Fruit fly (Drosophila melanogaster) whole organism, prepupa: Measurements from ENCODE around the gene CCAP.

Experiments used
- Gug ChIP-seq: fragments of 200-800 bp; sonication (Bioruptor generic); IDR thresholded peaks from 2 replicates; pipeline ENCODE4 v1.3.6; 2022; ENCODE audit warnings: missing biosample characterization, missing genetic modification characterization
- cyc ChIP-seq: fragments of 200-800 bp; sonication (Bioruptor generic); optimal IDR thresholded peaks from 3 replicates; lab custom pipeline; 2016; ENCODE audit warnings: missing biosample characterization, missing genetic modification characterization
- dac ChIP-seq: fragments of 200-800 bp; sonication (Bioruptor generic); optimal IDR thresholded peaks from 2 replicates; lab custom pipeline; 2017; ENCODE audit warnings: missing biosample characterization, mild to moderate bottlenecking, missing genetic modification characterization

DNA sequence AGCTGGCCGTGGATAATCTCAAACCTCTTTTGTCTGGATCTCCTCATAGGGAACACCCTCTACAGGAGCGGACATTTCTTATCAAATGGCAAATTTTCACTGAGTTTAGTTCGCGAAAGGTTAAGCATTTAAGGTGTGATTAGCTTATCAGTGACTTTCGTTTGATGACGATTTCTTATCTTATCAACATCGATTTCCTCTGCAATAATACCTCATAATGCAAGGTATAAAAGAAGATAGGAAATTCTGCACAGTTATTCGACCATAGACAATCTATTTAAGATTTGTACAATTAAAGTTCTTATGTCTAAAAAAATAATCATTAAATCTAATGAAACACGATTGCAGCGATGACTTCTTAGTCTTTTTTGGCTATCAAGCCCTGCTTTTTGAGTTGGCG, 31.9 kb upstream of the CCAP start, which contains the start of gene Takl2:
- TF ChIP-seq Gug (GFP tag; lab: Robert Waterston, UW) (no peak), cyc (no peak), dac (GFP tag; lab: Kevin White, UChicago) (no peak)
